Fruit fly (Drosophila melanogaster) S2 (cell line): Measurements from ENCODE around the gene wisp.

ENCODE experiments used
- CG8478 ChIP-seq: fragments of >200 bp; optimal IDR thresholded peaks from 2 replicates; lab custom pipeline; 2018
- CTCF ChIP-seq, 2 experiments: fragments of >200 bp; optimal IDR thresholded peaks; 2 replicates each; lab custom pipeline; 2018

- TF ChIP-seq CG8478 (no peak), CTCF (optimal IDR thresholded peaks at IDR 0.05; lab: Kevin White, UChicago) (no peak)
These were observed 37.0 kb downstream of the wisp start, which contains the start of gene Pdzd8 for dm6 chrX:11930726-11931125.
